Worm (Caenorhabditis elegans) whole organism, young adult: ENCODE measurements around the gene nprt-1.

Experiments
- B0035.1 ChIP-seq: sonication (generic microtip); optimal IDR thresholded peaks from 2 replicates; lab custom pipeline; 2016; ENCODE audit warnings: missing genetic modification characterization, mild to moderate bottlenecking, missing compliant biosample characterization, missing genotype, missing genetic modification reagents
- B0261.1 ChIP-seq: sonication (generic microtip); optimal IDR thresholded peaks from 2 replicates; lab custom pipeline; 2016; ENCODE audit warnings: mild to moderate bottlenecking, missing genetic modification characterization, moderate library complexity, missing compliant biosample characterization
- D2030.7 ChIP-seq: fragments of 200-800 bp; sonication (Bioruptor generic); IDR thresholded peaks from 2 replicates; pipeline ENCODE4 v1.3.6; 2022; ENCODE audit warnings: missing genetic modification reagents, missing genetic modification characterization, missing compliant biosample characterization
- F33H1.4 ChIP-seq: fragments of 200-800 bp; sonication (Bioruptor generic); IDR thresholded peaks from 2 replicates; pipeline ENCODE4 v1.3.6; 2022; ENCODE audit warnings: missing genetic modification reagents, missing genetic modification characterization, missing compliant biosample characterization
- F49E8.2 ChIP-seq: sonication (generic microtip); optimal IDR thresholded peaks from 3 replicates; lab custom pipeline; 2017; ENCODE audit warnings: missing genetic modification characterization, mild to moderate bottlenecking, missing compliant biosample characterization, antibody characterized with exemption, moderate library complexity; ENCODE audit not compliant: insufficient read depth
- F57A8.1 ChIP-seq: fragments of 200-800 bp; sonication (Bioruptor generic); optimal IDR thresholded peaks from 2 replicates; lab custom pipeline; 2018; ENCODE audit warnings: mild to moderate bottlenecking, missing genetic modification characterization, moderate library complexity, missing compliant biosample characterization
- Y53F4B.3 ChIP-seq: fragments of 200-800 bp; sonication (Bioruptor generic); IDR thresholded peaks from 2 replicates; pipeline ENCODE4 v1.3.6; 2022; ENCODE audit warnings: missing genetic modification reagents, missing genetic modification characterization, missing compliant biosample characterization
- Y95B8A.8 ChIP-seq: fragments of 200-800 bp; sonication (Bioruptor generic); IDR thresholded peaks from 2 replicates; pipeline ENCODE4 v1.3.6; 2022; ENCODE audit warnings: missing genetic modification reagents, missing genetic modification characterization, missing compliant biosample characterization
- athp-1 ChIP-seq: sonication (generic microtip); optimal IDR thresholded peaks from 2 replicates; lab custom pipeline; 2017; ENCODE audit warnings: mild to moderate bottlenecking, missing genetic modification characterization, missing compliant biosample characterization
- attf-3 ChIP-seq: fragments of 200-800 bp; sonication (Bioruptor generic); conservative IDR thresholded peaks from 2 replicates; pipeline ENCODE4 v1.3.6; 2022; ENCODE audit warnings: missing genetic modification reagents, missing genetic modification characterization, missing compliant biosample characterization
- dpl-1 ChIP-seq: fragments of 150-350 bp; optimal IDR thresholded peaks from 2 replicates; lab custom pipeline; 2014; ENCODE audit warnings: missing biosample characterization, missing genetic modification reagents, missing genetic modification characterization
- ekl-4 ChIP-seq: fragments of 200-800 bp; sonication (Bioruptor generic); IDR thresholded peaks from 2 replicates; pipeline ENCODE4 v1.3.6; 2022; ENCODE audit warnings: missing genetic modification reagents, missing genetic modification characterization, missing compliant biosample characterization
- him-1 ChIP-seq: sonication (generic microtip); optimal IDR thresholded peaks from 2 replicates; lab custom pipeline; 2016; ENCODE audit warnings: missing genotype, missing genetic modification reagents, missing genetic modification characterization, missing compliant biosample characterization
- hlh-26 ChIP-seq: fragments of 200-800 bp; sonication (Bioruptor generic); conservative IDR thresholded peaks from 2 replicates; pipeline ENCODE4 v1.3.6; 2022; ENCODE audit warnings: missing genetic modification reagents, missing genetic modification characterization, missing compliant biosample characterization
- hmg-1.2 ChIP-seq: fragments of 200-800 bp; sonication (Bioruptor generic); IDR thresholded peaks from 2 replicates; pipeline ENCODE4 v1.3.6; 2022; ENCODE audit warnings: missing genetic modification reagents, missing genetic modification characterization, missing compliant biosample characterization
- hrde-1 ChIP-seq: sonication (generic microtip); optimal IDR thresholded peaks from 2 replicates; lab custom pipeline; 2016; ENCODE audit warnings: missing genetic modification characterization, mild to moderate bottlenecking, missing compliant biosample characterization, moderate library complexity, missing genotype, missing genetic modification reagents, borderline replicate concordance
- lin-26 ChIP-seq: fragments of 200-800 bp; sonication (Bioruptor generic); IDR thresholded peaks from 2 replicates; pipeline ENCODE4 v1.3.6; 2022; ENCODE audit warnings: missing genetic modification reagents, missing genetic modification characterization, missing compliant biosample characterization
- lin-40 ChIP-seq: sonication (generic microtip); optimal IDR thresholded peaks from 2 replicates; lab custom pipeline; 2016; ENCODE audit warnings: missing genetic modification characterization, mild to moderate bottlenecking, missing compliant biosample characterization, missing genotype, missing genetic modification reagents
- lin-54 ChIP-seq: fragments of 200-800 bp; sonication (Bioruptor generic); optimal IDR thresholded peaks from 2 replicates; lab custom pipeline; 2018; ENCODE audit warnings: mild to moderate bottlenecking, missing genetic modification characterization, missing compliant biosample characterization
- lsl-1 ChIP-seq: fragments of 200-800 bp; sonication (Bioruptor generic); optimal IDR thresholded peaks from 2 replicates; lab custom pipeline; 2018; ENCODE audit warnings: mild to moderate bottlenecking, missing genetic modification characterization, moderate library complexity, missing compliant biosample characterization
- madf-6 ChIP-seq: fragments of 200-800 bp; sonication (Bioruptor generic); IDR thresholded peaks from 2 replicates; pipeline ENCODE4 v1.3.6; 2022; ENCODE audit warnings: missing genetic modification reagents, missing genetic modification characterization, missing compliant biosample characterization
- mcd-1 ChIP-seq: fragments of 200-800 bp; sonication (Bioruptor generic); IDR thresholded peaks from 2 replicates; pipeline ENCODE4 v1.3.6; 2022; ENCODE audit warnings: missing genetic modification reagents, missing genetic modification characterization, missing compliant biosample characterization
- mel-28 ChIP-seq: sonication (generic microtip); optimal IDR thresholded peaks from 2 replicates; lab custom pipeline; 2016; ENCODE audit warnings: borderline replicate concordance, mild to moderate bottlenecking, missing genetic modification characterization, missing compliant biosample characterization
- mes-4 ChIP-seq: sonication (generic microtip); optimal IDR thresholded peaks from 2 replicates; lab custom pipeline; 2016; ENCODE audit warnings: missing genotype, missing genetic modification characterization, missing compliant biosample characterization
- mxl-1 ChIP-seq: sonication (generic microtip); optimal IDR thresholded peaks from 2 replicates; lab custom pipeline; 2016; ENCODE audit warnings: missing genetic modification characterization, missing compliant biosample characterization
- pbrm-1 ChIP-seq: fragments of 200-800 bp; sonication (Bioruptor generic); IDR thresholded peaks from 2 replicates; pipeline ENCODE4 v1.3.6; 2022; ENCODE audit warnings: missing genetic modification reagents, missing genetic modification characterization, missing compliant biosample characterization
- rcor-1 ChIP-seq: fragments of 200-800 bp; sonication (Bioruptor generic); IDR thresholded peaks from 2 replicates; pipeline ENCODE4 v1.3.6; 2022; ENCODE audit warnings: missing genetic modification reagents, missing genetic modification characterization, missing compliant biosample characterization
- repo-1 ChIP-seq: sonication (generic microtip); optimal IDR thresholded peaks from 2 replicates; lab custom pipeline; 2017; ENCODE audit warnings: mild to moderate bottlenecking, missing genetic modification characterization, missing compliant biosample characterization
- snpc-1.3 ChIP-seq: sonication (generic microtip); optimal IDR thresholded peaks from 2 replicates; lab custom pipeline; 2017; ENCODE audit warnings: missing genetic modification characterization, mild to moderate bottlenecking, missing compliant biosample characterization, antibody characterized with exemption, moderate library complexity, missing genotype, missing genetic modification reagents; ENCODE audit not compliant: insufficient read depth
- snpc-3.4 ChIP-seq: sonication (generic microtip); optimal IDR thresholded peaks from 2 replicates; lab custom pipeline; 2017; ENCODE audit warnings: missing genetic modification characterization, mild to moderate bottlenecking, missing compliant biosample characterization, antibody characterized with exemption, moderate library complexity, missing genotype, missing genetic modification reagents
- unc-62 ChIP-seq: fragments of 150-350 bp; optimal IDR thresholded peaks from 2 replicates; lab custom pipeline; 2014; ENCODE audit warnings: missing biosample characterization, missing genetic modification reagents, missing genetic modification characterization
- xnd-1 ChIP-seq: sonication (generic microtip); optimal IDR thresholded peaks from 2 replicates; lab custom pipeline; 2016; ENCODE audit warnings: missing genotype, missing genetic modification reagents, missing genetic modification characterization, missing compliant biosample characterization
- zim-3 ChIP-seq: sonication (generic microtip); optimal IDR thresholded peaks from 2 replicates; lab custom pipeline; 2017; ENCODE audit warnings: mild to moderate bottlenecking, missing genetic modification characterization, moderate library complexity, missing compliant biosample characterization
- ztf-18 ChIP-seq: sonication (generic microtip); optimal IDR thresholded peaks from 2 replicates; lab custom pipeline; 2016; ENCODE audit warnings: missing genotype, mild to moderate bottlenecking, missing genetic modification characterization, missing compliant biosample characterization
- ztf-25 ChIP-seq: fragments of 200-800 bp; sonication (Bioruptor generic); IDR thresholded peaks from 2 replicates; pipeline ENCODE4 v1.3.6; 2022; ENCODE audit warnings: missing genetic modification reagents, missing genetic modification characterization, missing compliant biosample characterization
- ztf-26 ChIP-seq: sonication (generic microtip); optimal IDR thresholded peaks from 2 replicates; lab custom pipeline; 2017; ENCODE audit warnings: missing genetic modification characterization, missing compliant biosample characterization

The nprt-1 gene

DNA sequence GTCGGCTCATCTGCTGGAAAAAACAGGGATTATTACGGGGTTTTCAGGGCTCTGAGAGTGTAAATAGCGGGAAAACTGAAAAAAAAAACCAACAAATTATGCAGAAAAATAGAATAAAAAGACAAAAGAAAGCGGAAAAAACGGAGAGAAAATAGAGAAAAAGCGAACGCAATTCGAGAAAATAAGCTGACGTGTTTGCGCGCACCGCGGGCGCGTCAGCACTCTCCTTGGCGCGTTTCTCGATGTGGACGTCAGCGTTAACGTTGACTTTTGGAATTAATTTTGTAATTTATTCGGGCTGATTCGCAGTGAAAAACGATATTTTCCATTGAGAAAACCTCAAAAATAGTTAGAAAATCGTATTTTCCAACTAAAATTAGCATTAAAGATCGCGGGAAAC lies 38.2 kb upstream of the nprt-1 start, which contains the start of gene manf-1 (continued):
- TF ChIP-seq attf-3 (GFP tag; lab: Robert Waterston, UW) (peak; percentile 43), mes-4 (tag; lab: Kevin White, UChicago) (no peak), B0035.1 (no peak), rcor-1 (GFP tag; lab: Robert Waterston, UW) (0 out of 2 replicates have a peak, but pooled peaks have one; percentile 36), hrde-1 (tag; lab: Kevin White, UChicago) (no peak), unc-62 (GFP tag; lab: Kevin White, UChicago) (no peak), athp-1 (tag; lab: Kevin White, UChicago) (no peak)
- TF ChIP-seq, all 124 proteins: peak for 29

ce11 chrIV:2925591-2925990 lies 35.3 kb upstream of the nprt-1 start, which contains the start of gene ubc-13:
Gene ubc-13, minus strand, starts transcription at chrIV:2925691.
- TF ChIP-seq ekl-4, result no peak
- TF ChIP-seq snpc-1.3, result no peak
- TF ChIP-seq dpl-1, result no peak
- TF ChIP-seq ztf-25, result no peak
- no peak for TF ChIP-seq zim-3 (tag; lab: Kevin White, UChicago)
- TF ChIP-seq Y95B8A.8 (GFP tag; lab: Robert Waterston, UW), result no peak
- TF ChIP-seq repo-1, result no peak
- TF ChIP-seq pbrm-1 (GFP tag; lab: Robert Waterston, UW), result no peak
- TF ChIP-seq F49E8.2 (tag; lab: Kevin White, UChicago), result no peak
- TF ChIP-seq mel-28 (tag; lab: Kevin White, UChicago), result no peak
- TF ChIP-seq lin-40 (tag; lab: Kevin White, UChicago), result no peak

ce11 chrIV:2922196-2922595 lies 31.9 kb upstream of the nprt-1 start, which contains the start of gene fbxc-45:
Gene fbxc-45, minus strand, starts transcription at chrIV:2922243.
- TF ChIP-seq lin-26 (GFP tag; lab: Robert Waterston, UW) (no peak), hmg-1.2 (GFP tag; lab: Robert Waterston, UW) (0 out of 2 replicates have a peak, but pooled peaks have one; percentile 5), D2030.7 (peak; percentile 60; the same call in 1 of the 2 replicates), hlh-26 (GFP tag; lab: Robert Waterston, UW) (no peak), F57A8.1 (GFP tag; lab: Kevin White, UChicago) (no peak), lsl-1 (GFP tag; lab: Kevin White, UChicago) (peak; percentile 87), B0261.1 (tag; lab: Kevin White, UChicago) (no peak), mxl-1 (tag; lab: Kevin White, UChicago) (no peak), him-1 (peak; percentile 53), ztf-26 (tag; lab: Kevin White, UChicago) (no peak), Y53F4B.3 (GFP tag; lab: Robert Waterston, UW) (no peak), ekl-4 (no peak), mcd-1 (GFP tag; lab: Robert Waterston, UW) (no peak), madf-6 (GFP tag; lab: Robert Waterston, UW) (peak; percentile 68), snpc-3.4 (tag; lab: Kevin White, UChicago) (peak; percentile 12), F33H1.4 (GFP tag; lab: Robert Waterston, UW) (peak; percentile 80), lin-54 (GFP tag; lab: Kevin White, UChicago) (peak; percentile 15), xnd-1 (peak; percentile 73), ztf-18 (tag; lab: Kevin White, UChicago) (no peak)
